Fruit fly (Drosophila melanogaster): ENCODE results near the gene CG14969.

The CG14969 gene

DNA sequence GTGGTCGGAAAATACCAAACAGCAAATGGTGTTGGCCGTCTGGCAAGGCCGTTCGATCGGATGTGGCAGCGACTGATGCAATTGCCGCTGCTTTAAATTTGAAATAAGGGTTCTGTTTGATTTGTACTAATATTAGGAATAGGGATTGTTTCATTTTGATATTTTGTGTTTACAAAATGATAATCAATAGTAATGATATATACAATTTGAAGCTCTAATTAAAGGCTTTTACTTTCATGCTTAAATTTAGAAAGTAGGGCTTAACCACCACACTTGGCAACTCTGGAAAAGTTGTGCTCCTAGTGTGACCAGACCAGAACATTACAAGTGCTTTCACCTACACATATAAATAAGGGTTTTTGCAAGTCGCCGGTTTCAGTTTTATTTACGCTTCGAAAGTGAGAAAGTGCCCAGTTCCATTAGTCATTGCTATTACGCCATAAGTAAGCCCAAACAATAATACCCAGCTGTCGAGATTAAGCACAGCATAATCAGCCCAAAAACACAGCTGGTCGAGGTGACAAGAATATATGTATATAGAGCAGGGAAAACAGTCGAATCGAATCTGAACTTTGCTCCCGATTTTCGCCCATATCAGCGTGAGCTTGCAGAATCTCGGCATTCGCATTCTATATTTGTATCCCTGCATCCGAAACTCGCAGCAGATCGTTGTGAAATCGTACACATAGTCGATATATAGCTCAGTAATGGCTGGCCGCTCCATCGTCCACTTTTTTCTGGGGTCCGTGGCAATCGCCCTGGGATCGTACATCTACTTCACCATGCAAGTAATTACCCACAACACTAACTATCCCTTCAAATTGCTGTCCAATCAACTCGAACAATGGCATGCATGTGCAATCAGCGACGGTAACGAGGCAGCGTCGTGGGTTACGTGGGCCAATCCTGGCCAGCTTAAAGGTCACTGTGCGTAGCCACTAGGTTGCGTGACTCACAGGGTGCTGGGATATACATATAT is 8.6 kb downstream of the CG14969 start, which contains the start of gene Gtpx (continued):
- TF ChIP-seq CG11085 (GFP tag; IDR thresholded peaks at IDR 0.05) (no peak), Hr39 (optimal IDR thresholded peaks at IDR 0.05) (no peak), CG6854 (GFP tag; optimal IDR thresholded peaks at IDR 0.05) (no peak), pb (GFP tag; optimal IDR thresholded peaks at IDR 0.05) (no peak), CG2199 (GFP tag; IDR thresholded peaks at IDR 0.05) (no peak), CG6175 (GFP tag; IDR thresholded peaks at IDR 0.05) (no peak), chinmo (GFP tag; IDR thresholded peaks at IDR 0.05; ENCODE audit: partially characterized antibody) (no peak), CG6254 (GFP tag; optimal IDR thresholded peaks at IDR 0.05) (no peak), B-H2 (GFP tag; optimal IDR thresholded peaks at IDR 0.05) (peak; percentile 57), cato (GFP tag; optimal IDR thresholded peaks at IDR 0.05; ENCODE audit: borderline replicate concordance) (no peak), CG6765 (GFP tag; optimal IDR thresholded peaks at IDR 0.05) (no peak), CG13894 (tag; optimal IDR thresholded peaks at IDR 0.05) (no peak), croc (GFP tag; conservative IDR thresholded peaks at IDR 0.05) (no peak), dan (GFP tag; IDR thresholded peaks at IDR 0.05) (no peak), ttk (GFP tag; IDR thresholded peaks at IDR 0.05) (no peak), CTCF (GFP tag; optimal IDR thresholded peaks at IDR 0.05) (no peak), CkIIα-i1 (GFP tag; IDR thresholded peaks at IDR 0.05) (no peak), CG12942 (GFP tag; optimal IDR thresholded peaks at IDR 0.05) (no peak), pan (optimal IDR thresholded peaks at IDR 0.05) (no peak), pan (GFP tag; optimal IDR thresholded peaks at IDR 0.05 in 1 of 2, IDR thresholded peaks at IDR 0.05 in 1 of 2) (no peak), ems (GFP tag; optimal IDR thresholded peaks at IDR 0.05) (peak; percentile 34), CG17359 (tag; optimal IDR thresholded peaks at IDR 0.05) (peak; percentile 9), CG10147 (GFP tag; optimal IDR thresholded peaks at IDR 0.05) (no peak), CG14860 (GFP tag; IDR thresholded peaks at IDR 0.05; ENCODE audit: partially characterized antibody) (no peak), CG5245 (GFP tag; optimal IDR thresholded peaks at IDR 0.05) (no peak), zfh1 (GFP tag; IDR thresholded peaks at IDR 0.05) (no peak), CG16863 (GFP tag; optimal IDR thresholded peaks at IDR 0.05) (no peak), vvl (GFP tag; IDR thresholded peaks at IDR 0.05) (peak; percentile 62), ash1 (GFP tag; optimal IDR thresholded peaks at IDR 0.05) (no peak), her (GFP tag; optimal IDR thresholded peaks at IDR 0.05) (no peak), Jarid2 (GFP tag; optimal IDR thresholded peaks at IDR 0.05) (no peak), nerfin-2 (GFP tag; IDR thresholded peaks at IDR 0.05; ENCODE audit: partially characterized antibody) (no peak), Spps (tag; optimal IDR thresholded peaks at IDR 0.05) (no peak), CG17802 (tag; optimal IDR thresholded peaks at IDR 0.05) (peak; percentile 15), maf-S (GFP tag; optimal IDR thresholded peaks at IDR 0.05) (peak; percentile 44), CG18599 (GFP tag; optimal IDR thresholded peaks at IDR 0.05) (peak; percentile 43), toy (GFP tag; IDR thresholded peaks at IDR 0.05) (no peak), CoRest (tag; optimal IDR thresholded peaks at IDR 0.05) (peak; percentile 79), BEAF-32 (GFP tag; optimal IDR thresholded peaks at IDR 0.05) (peak; percentile 69), pum (GFP tag; optimal IDR thresholded peaks at IDR 0.05) (no peak), NC2α (GFP tag; optimal IDR thresholded peaks at IDR 0.05) (no peak), p53 (GFP tag; optimal IDR thresholded peaks at IDR 0.05) (peak; percentile 31), Sox102F (GFP tag; optimal IDR thresholded peaks at IDR 0.05) (no peak), Dip2 (GFP tag; IDR thresholded peaks at IDR 0.05) (no peak), inv (GFP tag; IDR thresholded peaks at IDR 0.05; ENCODE audit: partially characterized antibody) (no peak), oc (tag; optimal IDR thresholded peaks at IDR 0.05) (no peak), CrebB (tag; optimal IDR thresholded peaks at IDR 0.05) (no peak), H2.0 (GFP tag; IDR thresholded peaks at IDR 0.05) (no peak), CG14965 (GFP tag; optimal IDR thresholded peaks at IDR 0.05; ENCODE audit: borderline replicate concordance) (no peak), CG10321 (GFP tag; IDR thresholded peaks at IDR 0.05) (no peak)
